Fruit fly (Drosophila melanogaster): ENCODE data around the gene CG11986.

The CG11986 gene

dm6 chr3R:9057032-9057397 lies 41.8 kb downstream of the CG11986 start:
- TF ChIP-seq CTCF (optimal IDR thresholded peaks at IDR 0.05) (no peak), CG8478 (optimal IDR thresholded peaks at IDR 0.05) (no peak)

dm6 chr3R:9057398-9058058 lies 42.3 kb downstream of the CG11986 start:
- TF ChIP-seq CG8478 (optimal IDR thresholded peaks at IDR 0.05) (no peak), CTCF (optimal IDR thresholded peaks at IDR 0.05) (no peak)

dm6 chr3R:9062756-9063155 lies 47.5 kb downstream of the CG11986 start:
- no peak for TF ChIP-seq CTCF (optimal IDR thresholded peaks at IDR 0.05)
- TF ChIP-seq CG8478 (optimal IDR thresholded peaks at IDR 0.05), result no peak

dm6 chr3R:9064874-9065273 lies 49.6 kb downstream of the CG11986 start, which contains the start of the genes beag and Ada:
TSS of gene beag (minus strand) at chr3R:9065078.
TSS of gene Ada (plus strand) at chr3R:9065183.
- TF ChIP-seq CG8478 (optimal IDR thresholded peaks at IDR 0.05), result no peak
- TF ChIP-seq CTCF (optimal IDR thresholded peaks at IDR 0.05), result peak in 1 of 2 experiments; percentile 12
